Worm (Caenorhabditis elegans) whole organism, midembryonic: Measurements from ENCODE around the gene T23F2.2.
A peak's percentile ranks its signal among the peaks of the same experiment; 100 is the strongest.

Experiments used
- T22C8.4 ChIP-seq: fragments of 200-800 bp; sonication (Bioruptor generic); IDR thresholded peaks from 2 replicates; pipeline ENCODE4 v1.3.6; 2022; ENCODE audit warnings: missing genetic modification characterization, missing compliant biosample characterization
- cog-1 ChIP-seq: sonication (generic microtip); optimal IDR thresholded peaks from 2 replicates; lab custom pipeline; 2016; ENCODE audit warnings: missing genetic modification characterization, missing compliant biosample characterization
- flt-1 ChIP-seq: fragments of 200-800 bp; sonication (Bioruptor generic); IDR thresholded peaks from 2 replicates; pipeline ENCODE4 v1.3.6; 2022; ENCODE audit warnings: missing genetic modification characterization, missing compliant biosample characterization
- klf-2 ChIP-seq: fragments of 200-800 bp; sonication (Bioruptor generic); conservative IDR thresholded peaks from 2 replicates; pipeline ENCODE4 v1.3.6; 2022; ENCODE audit warnings: missing genetic modification reagents, missing genetic modification characterization, missing compliant biosample characterization
- med-1 ChIP-seq: sonication (generic microtip); optimal IDR thresholded peaks from 2 replicates; lab custom pipeline; 2017; ENCODE audit warnings: missing genetic modification characterization, mild to moderate bottlenecking, missing compliant biosample characterization, antibody characterized with exemption, missing genetic modification reagents; ENCODE audit not compliant: insufficient read depth
- ref-1 ChIP-seq: fragments of 200-800 bp; sonication (Bioruptor generic); conservative IDR thresholded peaks from 2 replicates; pipeline ENCODE4 v1.3.6; 2022; ENCODE audit warnings: missing genetic modification reagents, missing genetic modification characterization, missing compliant biosample characterization
- tab-1 ChIP-seq: fragments of 200-800 bp; sonication (Bioruptor generic); IDR thresholded peaks from 2 replicates; pipeline ENCODE4 v1.3.6; 2022; ENCODE audit warnings: missing genetic modification characterization, missing compliant biosample characterization
- ztf-23 ChIP-seq: fragments of 200-800 bp; sonication (Bioruptor generic); IDR thresholded peaks from 2 replicates; pipeline ENCODE4 v1.3.6; 2022; ENCODE audit warnings: missing genetic modification reagents, missing genetic modification characterization, missing compliant biosample characterization
- ztf-29 ChIP-seq: fragments of 200-800 bp; sonication (Bioruptor generic); IDR thresholded peaks from 2 replicates; pipeline ENCODE4 v1.3.6; 2022; ENCODE audit warnings: missing genetic modification reagents, missing genetic modification characterization, missing compliant biosample characterization

Gene T23F2.2

DNA sequence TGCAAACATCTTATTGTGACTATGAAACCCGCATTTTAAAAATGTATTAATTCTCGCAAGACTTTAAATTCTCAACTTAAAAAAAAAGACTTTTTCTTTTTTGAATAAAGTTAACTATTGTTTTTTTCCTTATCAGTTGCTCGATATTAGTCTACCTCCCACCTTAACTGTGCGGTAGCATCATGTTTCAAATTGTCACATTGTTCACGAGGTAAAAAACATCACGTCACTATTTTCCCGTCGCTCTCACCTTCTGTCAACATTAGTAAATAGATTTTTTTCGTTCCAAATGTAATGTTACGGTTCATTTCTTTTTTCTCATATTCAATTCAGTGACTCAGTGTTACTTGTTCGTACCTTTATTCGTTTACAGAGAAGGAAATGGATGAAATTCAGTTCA is 11.3 kb upstream of the T23F2.2 start:
- no peak for TF ChIP-seq med-1 (GFP tag; lab: Kevin White, UChicago)
- no peak for TF ChIP-seq cog-1 (tag; lab: Kevin White, UChicago)
- no peak for TF ChIP-seq tab-1 (GFP tag; lab: Robert Waterston, UW)
- TF ChIP-seq klf-2 (GFP tag; lab: Robert Waterston, UW) = no peak
- TF ChIP-seq T22C8.4 (GFP tag; lab: Robert Waterston, UW) = no peak
- TF ChIP-seq ztf-23 (GFP tag; lab: Robert Waterston, UW) = no peak
- no peak for TF ChIP-seq flt-1 (GFP tag; lab: Robert Waterston, UW)

DNA sequence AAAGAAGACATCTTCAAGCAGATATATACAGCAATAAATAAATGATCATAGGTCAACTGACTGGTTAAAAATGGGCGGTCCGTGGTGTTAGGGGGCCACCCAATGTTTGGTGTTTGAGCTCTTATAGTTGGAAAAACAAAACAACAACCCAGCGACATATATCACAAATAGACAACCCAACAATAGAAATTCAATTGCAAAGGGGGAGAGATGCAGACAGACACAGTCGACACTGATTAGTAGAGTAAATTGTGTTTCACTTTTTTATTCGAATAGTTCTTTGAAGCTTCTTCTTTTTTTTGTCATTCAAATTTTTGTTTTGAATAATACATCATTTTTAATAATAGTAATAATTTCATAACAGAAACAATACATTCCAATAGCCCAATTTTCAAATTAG is 10.4 kb upstream of the T23F2.2 start:
- TF ChIP-seq klf-2 (GFP tag; lab: Robert Waterston, UW) (no peak), ref-1 (GFP tag; lab: Robert Waterston, UW) (no peak), med-1 (GFP tag; lab: Kevin White, UChicago) (no peak), tab-1 (GFP tag; lab: Robert Waterston, UW) (no peak), ztf-23 (GFP tag; lab: Robert Waterston, UW) (no peak), cog-1 (tag; lab: Kevin White, UChicago) (no peak), T22C8.4 (GFP tag; lab: Robert Waterston, UW) (no peak), flt-1 (GFP tag; lab: Robert Waterston, UW) (no peak), ztf-29 (GFP tag; lab: Robert Waterston, UW) (no peak)

DNA sequence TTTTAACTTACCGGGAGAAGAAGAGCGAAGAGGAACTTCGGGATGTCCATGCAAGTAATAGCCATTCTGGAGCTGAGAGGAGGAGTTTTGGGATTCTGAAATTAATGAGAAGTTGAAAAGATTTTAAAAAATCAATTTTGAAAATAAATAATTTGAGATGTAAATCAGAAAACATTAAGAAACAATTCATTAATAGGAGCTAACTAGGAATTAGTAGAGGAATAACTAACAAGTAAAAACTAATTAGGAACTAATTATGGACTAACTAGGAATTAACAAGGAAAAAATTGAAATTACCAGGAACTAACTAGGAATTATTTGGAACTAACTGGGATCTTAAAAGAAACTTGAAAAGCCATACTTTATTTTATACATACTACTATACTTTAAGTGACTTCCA is 9.9 kb upstream of the T23F2.2 start, which contains the start of gene T23F2.4:
T23F2.4 (minus strand) TSS at position 101 of the 400 bp plus-strand sequence.
- no peak for TF ChIP-seq ref-1 (GFP tag; lab: Robert Waterston, UW)
- no peak for TF ChIP-seq tab-1 (GFP tag; lab: Robert Waterston, UW)
- TF ChIP-seq ztf-29 (GFP tag; lab: Robert Waterston, UW) = no peak
- no peak for TF ChIP-seq med-1 (GFP tag; lab: Kevin White, UChicago)
- no peak for TF ChIP-seq flt-1 (GFP tag; lab: Robert Waterston, UW)
- TF ChIP-seq T22C8.4 (GFP tag; lab: Robert Waterston, UW) = no peak
- TF ChIP-seq ztf-23 (GFP tag; lab: Robert Waterston, UW) = no peak
- TF ChIP-seq klf-2 (GFP tag; lab: Robert Waterston, UW) = no peak
- TF ChIP-seq cog-1 (tag; lab: Kevin White, UChicago) = no peak

DNA sequence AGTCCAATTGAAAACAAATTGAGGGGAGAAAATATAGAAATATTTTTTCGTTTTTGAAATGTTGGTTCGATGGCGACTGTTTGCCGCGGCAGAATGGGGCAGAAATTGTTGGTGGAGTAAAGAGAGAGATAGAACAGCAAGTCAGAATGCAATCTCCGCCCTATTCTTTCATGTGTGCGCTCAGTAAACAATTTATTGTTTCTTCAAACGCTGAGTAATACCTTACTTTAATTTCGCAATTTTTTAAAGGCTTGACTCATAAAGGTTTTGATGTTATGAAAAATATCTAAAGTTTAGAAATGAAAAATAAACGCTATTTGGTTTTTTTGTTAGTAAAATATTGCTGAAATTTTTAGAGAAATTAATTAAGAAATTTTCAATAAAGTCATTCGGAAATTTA is 9.3 kb upstream of the T23F2.2 start:
- TF ChIP-seq cog-1 (tag; lab: Kevin White, UChicago) = no peak
- no peak for TF ChIP-seq T22C8.4 (GFP tag; lab: Robert Waterston, UW)
- no peak for TF ChIP-seq flt-1 (GFP tag; lab: Robert Waterston, UW)
- TF ChIP-seq ref-1 (GFP tag; lab: Robert Waterston, UW) = no peak
- no peak for TF ChIP-seq ztf-23 (GFP tag; lab: Robert Waterston, UW)
- no peak for TF ChIP-seq klf-2 (GFP tag; lab: Robert Waterston, UW)
- no peak for TF ChIP-seq med-1 (GFP tag; lab: Kevin White, UChicago)
- no peak for TF ChIP-seq ztf-29 (GFP tag; lab: Robert Waterston, UW)
- no peak for TF ChIP-seq tab-1 (GFP tag; lab: Robert Waterston, UW)

DNA sequence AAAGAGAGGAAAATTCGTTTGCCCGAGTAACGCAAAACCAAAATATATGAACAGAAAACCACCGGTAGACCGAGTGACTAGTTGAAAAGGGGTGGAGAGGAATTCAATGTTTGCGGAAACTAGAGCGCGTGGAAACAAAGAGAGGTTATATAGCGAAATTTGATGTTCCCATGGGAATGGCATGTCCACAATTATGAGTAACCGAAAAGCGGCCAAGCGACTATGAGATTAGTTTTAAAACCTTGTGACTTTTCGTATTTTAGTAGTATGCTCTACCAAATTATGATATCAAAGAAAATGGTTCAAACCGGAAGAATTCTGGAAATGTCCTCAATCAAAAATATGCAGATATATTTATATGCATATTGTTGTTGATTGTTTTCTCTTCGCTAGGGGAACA is 7.7 kb upstream of the T23F2.2 start:
- TF ChIP-seq med-1 (GFP tag; lab: Kevin White, UChicago) (no peak), klf-2 (GFP tag; lab: Robert Waterston, UW) (no peak), flt-1 (GFP tag; lab: Robert Waterston, UW) (no peak), T22C8.4 (GFP tag; lab: Robert Waterston, UW) (no peak), cog-1 (tag; lab: Kevin White, UChicago) (no peak)

DNA sequence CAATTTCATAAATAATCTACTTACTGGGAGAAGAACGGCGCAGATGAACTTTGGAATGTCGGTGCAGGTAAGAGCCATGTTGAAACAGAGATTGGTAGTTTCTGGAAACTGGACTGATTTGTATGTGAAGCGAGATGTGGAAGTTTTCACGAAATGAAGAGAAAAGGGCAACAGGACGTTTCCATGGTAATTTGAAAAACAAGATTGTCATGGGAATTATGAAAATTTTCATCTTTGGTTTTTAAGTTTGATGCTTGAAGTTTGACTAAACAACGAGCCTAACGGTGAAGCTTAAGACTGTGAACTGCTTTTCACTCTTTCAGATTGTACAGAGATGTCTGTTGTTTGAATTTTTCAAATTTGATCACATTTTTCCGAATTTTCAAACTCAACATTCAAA is 7.2 kb upstream of the T23F2.2 start, which contains the start of gene T23F2.3:
T23F2.3 (minus strand) TSS at position 101 of the 400 bp plus-strand sequence.
- no peak for TF ChIP-seq med-1 (GFP tag; lab: Kevin White, UChicago)
- TF ChIP-seq ref-1 (GFP tag; lab: Robert Waterston, UW) = no peak
- no peak for TF ChIP-seq klf-2 (GFP tag; lab: Robert Waterston, UW)
- no peak for TF ChIP-seq T22C8.4 (GFP tag; lab: Robert Waterston, UW)
- TF ChIP-seq ztf-29 (GFP tag; lab: Robert Waterston, UW) = no peak
- no peak for TF ChIP-seq tab-1 (GFP tag; lab: Robert Waterston, UW)
- no peak for TF ChIP-seq flt-1 (GFP tag; lab: Robert Waterston, UW)
- no peak for TF ChIP-seq ztf-23 (GFP tag; lab: Robert Waterston, UW)
- TF ChIP-seq cog-1 (tag; lab: Kevin White, UChicago) = no peak

DNA sequence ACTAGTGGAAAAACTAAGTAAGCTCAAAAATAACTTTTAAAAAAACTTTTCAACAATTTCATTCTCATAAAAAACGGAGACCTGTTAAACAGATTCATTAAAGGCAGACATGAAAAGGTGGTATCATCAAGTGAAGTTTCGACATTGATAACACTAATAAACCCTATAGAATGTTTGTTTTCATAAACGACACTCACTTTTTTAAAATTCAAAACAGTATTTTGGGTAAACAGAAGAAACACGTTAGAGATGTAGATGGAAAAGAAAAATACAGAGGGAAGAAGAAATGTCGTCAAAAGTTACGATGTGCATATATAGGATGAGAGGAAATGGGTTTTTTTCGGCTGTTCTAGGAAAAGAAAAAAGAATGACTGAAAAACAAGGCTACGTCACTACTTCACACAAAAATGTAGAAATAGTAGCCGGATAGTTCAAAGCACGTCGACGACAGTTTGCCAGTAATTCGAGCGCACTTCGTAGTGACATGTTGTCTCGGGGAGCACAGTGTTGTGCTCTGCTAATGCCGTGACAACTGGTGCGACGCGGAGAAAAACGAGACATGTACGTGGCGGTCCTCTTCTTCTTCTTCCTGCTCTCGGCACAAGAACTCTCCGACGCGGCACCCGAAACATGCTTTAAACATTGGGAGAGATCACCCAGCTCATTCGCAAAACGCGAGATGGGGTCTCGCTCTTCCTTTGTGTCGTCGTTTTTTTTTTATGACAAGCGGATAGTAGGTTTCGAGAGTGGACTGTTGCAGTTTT is 4.2 kb upstream of the T23F2.2 start:
- no peak for TF ChIP-seq ztf-23 (GFP tag; lab: Robert Waterston, UW)
- no peak for TF ChIP-seq ref-1 (GFP tag; lab: Robert Waterston, UW)
- no peak for TF ChIP-seq flt-1 (GFP tag; lab: Robert Waterston, UW)
- TF ChIP-seq ztf-29 (GFP tag; lab: Robert Waterston, UW) = no peak
- TF ChIP-seq med-1 (GFP tag; lab: Kevin White, UChicago) = no peak
- TF ChIP-seq klf-2 (GFP tag; lab: Robert Waterston, UW) = no peak
- TF ChIP-seq T22C8.4 (GFP tag; lab: Robert Waterston, UW) = no peak
- TF ChIP-seq tab-1 (GFP tag; lab: Robert Waterston, UW) = no peak
- TF ChIP-seq cog-1 (tag; lab: Kevin White, UChicago) = no peak

DNA sequence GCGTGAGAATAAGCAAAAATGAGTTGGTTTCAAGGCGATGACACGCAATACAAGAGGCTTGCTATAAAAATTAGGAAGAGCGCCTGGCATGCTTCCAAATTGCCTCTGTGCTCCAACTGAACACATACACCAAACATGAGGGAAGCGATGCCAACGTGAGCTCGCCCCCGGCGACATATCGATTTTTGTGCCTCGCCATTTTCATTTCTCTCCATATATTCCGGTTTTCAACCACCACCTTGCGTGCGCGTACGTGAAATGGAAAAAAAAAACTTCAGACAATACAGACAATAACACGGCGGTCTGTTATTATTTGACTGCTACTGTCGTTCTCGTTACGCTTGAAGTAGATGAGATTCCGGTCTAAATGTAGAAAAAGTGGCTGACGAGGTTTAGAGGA is 2.9 kb upstream of the T23F2.2 start:
- TF ChIP-seq tab-1 (GFP tag; lab: Robert Waterston, UW) (no peak), T22C8.4 (GFP tag; lab: Robert Waterston, UW) (peak; percentile 53; the same call in 1 of the 2 replicates)
